Worm (Caenorhabditis elegans): ENCODE data around the gene sre-46.

ce11 chrII:13751030-13751429, 29.9 kb upstream of the sre-46 start:
- TF ChIP-seq dao-5 (tag; optimal IDR thresholded peaks at IDR 0.05) (no peak), W03F9.2 (tag; optimal IDR thresholded peaks at IDR 0.05) (no peak), him-1 (tag; optimal IDR thresholded peaks at IDR 0.05) (no peak)

Data from whole organism, L4/young adult.